Worm (Caenorhabditis elegans) whole organism, young adult: Measurements from ENCODE around the gene C28H8.8.

Experiments
- D2030.7 ChIP-seq: fragments of 200-800 bp; sonication (Bioruptor generic); IDR thresholded peaks from 2 replicates; pipeline ENCODE4 v1.3.6; 2022; ENCODE audit warnings: missing genetic modification reagents, missing genetic modification characterization, missing compliant biosample characterization
- F39B2.1 ChIP-seq: fragments of 200-800 bp; sonication (Bioruptor generic); IDR thresholded peaks from 2 replicates; pipeline ENCODE4 v1.3.6; 2022; ENCODE audit warnings: missing genetic modification reagents, missing genetic modification characterization, missing compliant biosample characterization
- F49E8.2 ChIP-seq: sonication (generic microtip); optimal IDR thresholded peaks from 3 replicates; lab custom pipeline; 2017; ENCODE audit warnings: missing genetic modification characterization, mild to moderate bottlenecking, missing compliant biosample characterization, antibody characterized with exemption, moderate library complexity; ENCODE audit not compliant: insufficient read depth
- Y53G8AR.9 ChIP-seq: fragments of 200-800 bp; sonication (Bioruptor generic); conservative IDR thresholded peaks from 2 replicates; pipeline ENCODE4 v1.3.6; 2022; ENCODE audit warnings: missing genetic modification reagents, missing genetic modification characterization, missing compliant biosample characterization
- ama-1 ChIP-seq, 3 experiments: fragments of 150-350 bp in 1 of 3; sonication (generic microtip) in 2 of 3; optimal IDR thresholded peaks; 2 replicates each; lab custom pipeline; 2014 to 2018; ENCODE audit warnings: missing biosample characterization in 2 of 3, missing genetic modification characterization in 2 of 3, missing genetic modification reagents in 2 of 3
- egl-18 ChIP-seq: fragments of 200-800 bp; sonication (Bioruptor generic); IDR thresholded peaks from 2 replicates; pipeline ENCODE4 v1.3.6; 2022; ENCODE audit warnings: missing genetic modification reagents, missing genetic modification characterization, missing compliant biosample characterization
- him-1 ChIP-seq: sonication (generic microtip); optimal IDR thresholded peaks from 2 replicates; lab custom pipeline; 2016; ENCODE audit warnings: missing genotype, missing genetic modification reagents, missing genetic modification characterization, missing compliant biosample characterization
- mcd-1 ChIP-seq: fragments of 200-800 bp; sonication (Bioruptor generic); IDR thresholded peaks from 2 replicates; pipeline ENCODE4 v1.3.6; 2022; ENCODE audit warnings: missing genetic modification reagents, missing genetic modification characterization, missing compliant biosample characterization
- snpc-4 ChIP-seq, 5 experiments: fragments of 150-350 bp in 1 of 5; sonication (generic microtip) in 4 of 5; optimal IDR thresholded peaks; 2 replicates each; lab custom pipeline; 2014 to 2018; ENCODE audit warnings: missing genetic modification characterization in 5 of 5, missing biosample characterization in 3 of 5, antibody characterized with exemption in 2 of 5, mild to moderate bottlenecking in 2 of 5, missing compliant biosample characterization in 2 of 5, missing genotype in 2 of 5, moderate library complexity in 2 of 5, missing genetic modification reagents in 1 of 5

DNA sequence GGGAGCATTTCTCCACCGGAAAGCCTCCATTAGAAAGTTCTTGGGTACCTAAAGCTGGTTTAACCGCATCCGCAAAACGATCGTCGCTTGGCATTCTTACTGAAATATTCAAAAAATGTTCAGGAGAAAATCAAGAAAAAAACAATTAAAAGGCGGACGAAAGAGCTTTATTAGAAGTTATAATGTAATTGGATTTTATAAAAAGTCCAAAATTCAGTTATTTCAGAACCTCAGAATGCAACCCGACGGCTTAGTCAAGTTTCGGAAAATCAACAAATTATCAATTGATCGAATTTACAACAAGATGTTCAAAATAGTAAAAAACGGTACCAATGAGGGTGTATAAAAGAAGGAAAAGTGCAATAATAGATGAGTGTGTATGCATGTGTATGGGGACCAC is 7.3 kb upstream of the C28H8.8 start, which contains the start of gene pxl-1:
- TF ChIP-seq snpc-4 (GFP tag; optimal IDR thresholded peaks at IDR 0.05; lab: Kevin White, UChicago) (no peak), snpc-4 (tag; optimal IDR thresholded peaks at IDR 0.05; lab: Kevin White, UChicago) (no peak), mcd-1 (no peak), D2030.7 (no peak), ama-1 (optimal IDR thresholded peaks at IDR 0.05; lab: Kevin White, UChicago) (no peak), ama-1 (GFP tag; optimal IDR thresholded peaks at IDR 0.05; lab: Kevin White, UChicago) (no peak), Y53G8AR.9 (GFP tag; lab: Robert Waterston, UW) (no peak), F39B2.1 (GFP tag; lab: Robert Waterston, UW) (no peak), him-1 (tag; lab: Kevin White, UChicago) (no peak), F49E8.2 (tag; lab: Kevin White, UChicago) (no peak), egl-18 (GFP tag; lab: Robert Waterston, UW) (no peak)
